Fruit fly (Drosophila melanogaster) whole organism, wandering third instar larva: Measurements from ENCODE around the gene net.

ENCODE experiments used
- Abd-B ChIP-seq: fragments of >200 bp; optimal IDR thresholded peaks from 2 replicates; lab custom pipeline; 2017; ENCODE audit warnings: missing biosample characterization, missing genetic modification characterization
- CG32264 ChIP-seq: fragments of 200-800 bp; sonication (Bioruptor generic); optimal IDR thresholded peaks from 2 replicates; lab custom pipeline; 2016; ENCODE audit warnings: missing biosample characterization, missing genetic modification characterization
- CG9705 ChIP-seq: fragments of 200-800 bp; sonication (Bioruptor generic); optimal IDR thresholded peaks from 2 replicates; lab custom pipeline; 2018; ENCODE audit warnings: missing biosample characterization, mild to moderate bottlenecking, missing genetic modification characterization
- CrebA ChIP-seq: fragments of 200-800 bp; sonication (Bioruptor generic); optimal IDR thresholded peaks from 2 replicates; lab custom pipeline; 2016; ENCODE audit warnings: missing biosample characterization, mild to moderate bottlenecking, missing genetic modification characterization, borderline replicate concordance
- Dfd ChIP-seq: fragments of >200 bp; optimal IDR thresholded peaks from 2 replicates; lab custom pipeline; 2017; ENCODE audit warnings: missing biosample characterization, missing genetic modification characterization
- Dif ChIP-seq: fragments of 200-275, 200-300 bp; sonication (Bioruptor generic); optimal IDR thresholded peaks from 2 replicates; lab custom pipeline; 2018; ENCODE audit warnings: missing biosample characterization, missing genetic modification characterization; ENCODE audit not compliant: partially characterized antibody
- GATAd ChIP-seq: sonication (Bioruptor generic); optimal IDR thresholded peaks from 2 replicates; lab custom pipeline; 2016; ENCODE audit warnings: missing biosample characterization, missing genetic modification characterization
- HLH106 ChIP-seq: fragments of 200-800 bp; optimal IDR thresholded peaks from 3 replicates; lab custom pipeline; 2019; ENCODE audit warnings: missing biosample characterization, mild to moderate bottlenecking, missing genetic modification characterization, moderate library complexity
- Hnf4 ChIP-seq: fragments of 200-800 bp; sonication (Bioruptor generic); optimal IDR thresholded peaks from 2 replicates; lab custom pipeline; 2016; ENCODE audit warnings: missing biosample characterization, mild to moderate bottlenecking, missing genetic modification characterization
- Hr83 ChIP-seq: fragments of 200-300 bp; sonication (Bioruptor generic); optimal IDR thresholded peaks from 2 replicates; lab custom pipeline; 2016; ENCODE audit warnings: missing biosample characterization, mild to moderate bottlenecking, missing genetic modification characterization, moderate library complexity; ENCODE audit not compliant: poor library complexity, severe bottlenecking
- Jra ChIP-seq: sonication (Bioruptor generic); optimal IDR thresholded peaks from 2 replicates; lab custom pipeline; 2016; ENCODE audit warnings: missing biosample characterization, missing genetic modification characterization
- Myc ChIP-seq: fragments of >200 bp; optimal IDR thresholded peaks from 2 replicates; lab custom pipeline; 2017
- OdsH ChIP-seq: fragments of 200-800 bp; sonication (Bioruptor generic); optimal IDR thresholded peaks from 2 replicates; lab custom pipeline; 2016; ENCODE audit warnings: missing biosample characterization, mild to moderate bottlenecking, missing genetic modification characterization
- Rel ChIP-seq, 2 experiments: fragments of 200-800 bp; sonication (Bioruptor generic) in 1 of 2; optimal IDR thresholded peaks; 2 replicates in 1 of 2; 3 replicates in 1 of 2; lab custom pipeline; 2016 to 2019; ENCODE audit warnings: mild to moderate bottlenecking in 2 of 2, missing biosample characterization in 2 of 2, missing genetic modification characterization in 2 of 2, moderate library complexity in 1 of 2
- Sp1 ChIP-seq: fragments of 200-800 bp; sonication (Bioruptor generic); optimal IDR thresholded peaks from 3 replicates; lab custom pipeline; 2019; ENCODE audit warnings: missing biosample characterization, mild to moderate bottlenecking, missing genetic modification characterization, moderate library complexity
- Vsx2 ChIP-seq: fragments of 200-300, 225-300 bp; sonication (Bioruptor generic); optimal IDR thresholded peaks from 2 replicates; lab custom pipeline; 2018; ENCODE audit warnings: missing biosample characterization, missing genetic modification characterization; ENCODE audit not compliant: partially characterized antibody
- br ChIP-seq: fragments of 200-800 bp; sonication (Bioruptor generic); optimal IDR thresholded peaks from 2 replicates; lab custom pipeline; 2016; ENCODE audit warnings: missing biosample characterization, missing genetic modification characterization
- brk ChIP-seq: fragments of 200-800 bp; sonication (Bioruptor generic); optimal IDR thresholded peaks from 2 replicates; lab custom pipeline; 2016; ENCODE audit warnings: missing biosample characterization, mild to moderate bottlenecking, missing genetic modification characterization
- dl ChIP-seq, 2 experiments: fragments of 175-275, 200-275 bp in 1 of 2; fragments of 200-275 bp in 1 of 2; sonication (Bioruptor generic); optimal IDR thresholded peaks; lab custom pipeline; 2018; ENCODE audit warnings: mild to moderate bottlenecking in 2 of 2, missing biosample characterization in 2 of 2, missing genetic modification characterization in 2 of 2, moderate library complexity in 2 of 2; ENCODE audit not compliant: partially characterized antibody in 2 of 2, insufficient read depth in 1 of 2
- dmrt93B ChIP-seq: fragments of 200-800 bp; sonication (Bioruptor generic); optimal IDR thresholded peaks from 2 replicates; lab custom pipeline; 2018; ENCODE audit warnings: missing biosample characterization, mild to moderate bottlenecking, missing genetic modification characterization
- dsf ChIP-seq: sonication (Bioruptor generic); optimal IDR thresholded peaks from 2 replicates; lab custom pipeline; 2016; ENCODE audit warnings: missing biosample characterization, missing genetic modification characterization, borderline replicate concordance
- ey ChIP-seq: fragments of 200-800 bp; sonication (Bioruptor generic); optimal IDR thresholded peaks from 2 replicates; lab custom pipeline; 2016; ENCODE audit warnings: missing biosample characterization, missing genetic modification characterization
- foxo ChIP-seq, 2 experiments: fragments of 200-800 bp; sonication (Bioruptor generic); optimal IDR thresholded peaks; 2 replicates in 1 of 2; 3 replicates in 1 of 2; lab custom pipeline; 2016 to 2017; ENCODE audit warnings: missing biosample characterization in 2 of 2, missing genetic modification characterization in 2 of 2
- fru ChIP-seq: fragments of 200-800 bp; sonication (Bioruptor generic); optimal IDR thresholded peaks from 3 replicates; lab custom pipeline; 2016; ENCODE audit warnings: missing biosample characterization, mild to moderate bottlenecking, missing genetic modification characterization
- h ChIP-seq: fragments of 200-800 bp; sonication (Bioruptor generic); optimal IDR thresholded peaks from 3 replicates; lab custom pipeline; 2016; ENCODE audit warnings: missing biosample characterization, mild to moderate bottlenecking, missing genetic modification characterization
- jim ChIP-seq: fragments of 175-275, 200-325 bp; sonication (Bioruptor generic); optimal IDR thresholded peaks from 2 replicates; lab custom pipeline; 2016; ENCODE audit warnings: missing biosample characterization, mild to moderate bottlenecking, missing genetic modification characterization
- lola ChIP-seq: fragments of >200 bp; optimal IDR thresholded peaks from 2 replicates; lab custom pipeline; 2017; ENCODE audit warnings: missing biosample characterization, missing genetic modification characterization
- pan ChIP-seq: fragments of >200 bp; optimal IDR thresholded peaks from 2 replicates; lab custom pipeline; 2017
- psq ChIP-seq: fragments of 200-800 bp; sonication (Bioruptor generic); optimal IDR thresholded peaks from 3 replicates; lab custom pipeline; 2017; ENCODE audit warnings: missing biosample characterization, mild to moderate bottlenecking, missing genetic modification characterization, moderate library complexity
- rgr ChIP-seq: fragments of 200-800 bp; sonication (Bioruptor generic); optimal IDR thresholded peaks from 3 replicates; lab custom pipeline; 2016; ENCODE audit warnings: missing biosample characterization, mild to moderate bottlenecking, missing genetic modification characterization
- tai ChIP-seq: sonication (Bioruptor generic); optimal IDR thresholded peaks from 2 replicates; lab custom pipeline; 2016; ENCODE audit warnings: missing biosample characterization, missing genetic modification characterization
- woc ChIP-seq: sonication (Bioruptor generic); optimal IDR thresholded peaks from 2 replicates; lab custom pipeline; 2016; ENCODE audit warnings: missing biosample characterization, mild to moderate bottlenecking, missing genetic modification characterization

The net gene

dm6 chr2L:128977-129941 is 42.1 kb upstream of the net start:
- TF ChIP-seq jim = peak; percentile 53
- no peak for TF ChIP-seq dmrt93B (GFP tag; lab: Kevin White, UChicago)
- TF ChIP-seq Abd-B (GFP tag; lab: Kevin White, UChicago) = no peak
- peak; percentile 58 for TF ChIP-seq brk (GFP tag; lab: Kevin White, UChicago)
- no peak for TF ChIP-seq lola (GFP tag; lab: Kevin White, UChicago)
- no peak for TF ChIP-seq pan (lab: Kevin White, UChicago)
- TF ChIP-seq psq (GFP tag; lab: Kevin White, UChicago) = peak; percentile 19
- peak; percentile 77 for TF ChIP-seq br
- peak; percentile 51 for TF ChIP-seq OdsH (GFP tag; lab: Kevin White, UChicago)
- peak; percentile 45 for TF ChIP-seq Rel (GFP tag; optimal IDR thresholded peaks at IDR 0.05; lab: Kevin White, UChicago)
- peak; percentile 78 for TF ChIP-seq Rel (tag; optimal IDR thresholded peaks at IDR 0.05; lab: Kevin White, UChicago)
- no peak for TF ChIP-seq CrebA (GFP tag; lab: Kevin White, UChicago)
- no peak for TF ChIP-seq woc (GFP tag; lab: Kevin White, UChicago)
- peak; percentile 87 for TF ChIP-seq Jra (GFP tag; lab: Kevin White, UChicago)
- TF ChIP-seq tai (GFP tag; lab: Kevin White, UChicago) = peak; percentile 42
- peak; percentile 88 for TF ChIP-seq h (GFP tag; lab: Kevin White, UChicago)
- TF ChIP-seq CG32264 (GFP tag; lab: Kevin White, UChicago) = peak; percentile 24
- TF ChIP-seq dsf (GFP tag; lab: Kevin White, UChicago) = no peak
- no peak for TF ChIP-seq Dfd (GFP tag; lab: Kevin White, UChicago)
- TF ChIP-seq Vsx2 = peak; percentile 95
- TF ChIP-seq fru (GFP tag; lab: Kevin White, UChicago) = peak; percentile 69
- TF ChIP-seq Myc (lab: Kevin White, UChicago) = no peak
- peak; percentile 94 for TF ChIP-seq Hr83 (GFP tag; lab: Kevin White, UChicago)
- TF ChIP-seq Dif (GFP tag; lab: Kevin White, UChicago) = peak; percentile 97
- no peak for TF ChIP-seq GATAd (GFP tag; lab: Kevin White, UChicago)
- TF ChIP-seq HLH106 = peak; percentile 39
- TF ChIP-seq foxo (GFP tag; optimal IDR thresholded peaks at IDR 0.05; lab: Kevin White, UChicago) = peak; percentile 50
- TF ChIP-seq rgr = peak; percentile 72
- no peak for TF ChIP-seq CG9705 (GFP tag; lab: Kevin White, UChicago)
- TF ChIP-seq Sp1 (GFP tag; lab: Kevin White, UChicago) = peak; percentile 71
- TF ChIP-seq Hnf4 (GFP tag; lab: Kevin White, UChicago) = peak; percentile 90
- TF ChIP-seq dl (GFP tag; optimal IDR thresholded peaks at IDR 0.05; lab: Kevin White, UChicago; ENCODE audit: insufficient read depth in 1 of 2, partially characterized antibody in 2 of 2) = peak; percentile 46 to 92
- peak; percentile 10 for TF ChIP-seq ey (GFP tag; lab: Kevin White, UChicago)

- TF ChIP-seq OdsH (GFP tag; lab: Kevin White, UChicago) = peak; percentile 17
- peak; percentile 5 for TF ChIP-seq rgr
- peak; percentile 13 for TF ChIP-seq br
- peak; percentile 16 for TF ChIP-seq h (GFP tag; lab: Kevin White, UChicago)
- no peak for TF ChIP-seq woc (GFP tag; lab: Kevin White, UChicago)
- peak; percentile 67 for TF ChIP-seq Hr83 (GFP tag; lab: Kevin White, UChicago)
- no peak for TF ChIP-seq dmrt93B (GFP tag; lab: Kevin White, UChicago)
- no peak for TF ChIP-seq jim
- TF ChIP-seq, all 38 proteins: peak for 5
These were observed 41.1 kb upstream of the net start for dm6 chr2L:128296-128715.
